Fruit fly (Drosophila melanogaster): ENCODE data around the gene smash.
A peak's percentile ranks its signal among the peaks of the same experiment; 100 is the strongest.

smash gene

dm6 chr3R:4654557-4655273, 4.7 kb upstream of the smash start, which contains the start of gene spartin:
Gene spartin, plus strand, starts transcription at chr3R:4654800.
- TF ChIP-seq OdsH (GFP tag; optimal IDR thresholded peaks at IDR 0.05) (no peak), net (GFP tag; optimal IDR thresholded peaks at IDR 0.05) (peak; percentile 43), CG31627 (GFP tag; optimal IDR thresholded peaks at IDR 0.05) (peak; percentile 47), CG10669 (GFP tag; optimal IDR thresholded peaks at IDR 0.05) (no peak), spab (GFP tag; optimal IDR thresholded peaks at IDR 0.05) (no peak), CG6808 (GFP tag; optimal IDR thresholded peaks at IDR 0.05) (peak; percentile 19), Smox (GFP tag; optimal IDR thresholded peaks at IDR 0.05) (no peak), topi (GFP tag; optimal IDR thresholded peaks at IDR 0.05) (no peak), eg (GFP tag; IDR thresholded peaks at IDR 0.05) (no peak), Sox102F (GFP tag; optimal IDR thresholded peaks at IDR 0.05) (no peak), cyc (GFP tag; optimal IDR thresholded peaks at IDR 0.05) (peak; percentile 4), CG6792 (GFP tag; optimal IDR thresholded peaks at IDR 0.05) (peak; percentile 8), Ets96B (tag; optimal IDR thresholded peaks at IDR 0.05) (no peak), Gug (GFP tag; IDR thresholded peaks at IDR 0.05) (no peak), CG32006 (GFP tag; optimal IDR thresholded peaks at IDR 0.05) (no peak), fd59A (GFP tag; optimal IDR thresholded peaks at IDR 0.05) (no peak), CG10631 (GFP tag; optimal IDR thresholded peaks at IDR 0.05) (no peak), CG11762 (GFP tag; optimal IDR thresholded peaks at IDR 0.05; ENCODE audit: insufficient read depth) (no peak), Met (GFP tag; optimal IDR thresholded peaks at IDR 0.05) (peak; percentile 47), Blimp-1 (GFP tag; optimal IDR thresholded peaks at IDR 0.05) (peak; percentile 12), lz (GFP tag; optimal IDR thresholded peaks at IDR 0.05) (peak; percentile 34), Eip93F (GFP tag; optimal IDR thresholded peaks at IDR 0.05) (peak; percentile 13), CG3032 (tag; optimal IDR thresholded peaks at IDR 0.05) (no peak), achi (GFP tag; optimal IDR thresholded peaks at IDR 0.05) (peak; percentile 25), pdm3 (GFP tag; optimal IDR thresholded peaks at IDR 0.05) (no peak), CG8119 (GFP tag; IDR thresholded peaks at IDR 0.05) (no peak), CG11902 (GFP tag; optimal IDR thresholded peaks at IDR 0.05) (no peak), dsx (GFP tag; optimal IDR thresholded peaks at IDR 0.05; ENCODE audit: poor library complexity, severe bottlenecking) (no peak), CG6163 (GFP tag; IDR thresholded peaks at IDR 0.05) (no peak), Hr38 (GFP tag; optimal IDR thresholded peaks at IDR 0.05) (no peak), salr (GFP tag; optimal IDR thresholded peaks at IDR 0.05) (no peak), vri (GFP tag; optimal IDR thresholded peaks at IDR 0.05) (no peak), CG15336 (GFP tag; IDR thresholded peaks at IDR 0.05) (no peak), Hr39 (GFP tag; optimal IDR thresholded peaks at IDR 0.05) (no peak), fd85E (GFP tag; optimal IDR thresholded peaks at IDR 0.05) (no peak), CG6276 (GFP tag; optimal IDR thresholded peaks at IDR 0.05) (no peak), CG9139 (GFP tag; optimal IDR thresholded peaks at IDR 0.05) (no peak), Sox15 (GFP tag; optimal IDR thresholded peaks at IDR 0.05) (no peak), CG7368 (GFP tag; optimal IDR thresholded peaks at IDR 0.05) (no peak), Lpt (GFP tag; optimal IDR thresholded peaks at IDR 0.05) (no peak), CG3919 (GFP tag; optimal IDR thresholded peaks at IDR 0.05) (no peak), dac (GFP tag; optimal IDR thresholded peaks at IDR 0.05) (peak; percentile 6), CG34406 (GFP tag; optimal IDR thresholded peaks at IDR 0.05) (no peak), Ets21C (GFP tag; optimal IDR thresholded peaks at IDR 0.05) (no peak), Eip75B (GFP tag; optimal IDR thresholded peaks at IDR 0.05) (peak; percentile 20), Sox14 (GFP tag; optimal IDR thresholded peaks at IDR 0.05) (peak; percentile 62), ss (GFP tag; optimal IDR thresholded peaks at IDR 0.05) (no peak), fkh (GFP tag; optimal IDR thresholded peaks at IDR 0.05) (no peak), CG1621 (tag; optimal IDR thresholded peaks at IDR 0.05) (no peak), CG16779 (tag; optimal IDR thresholded peaks at IDR 0.05) (no peak), Eip78C (GFP tag) (peak; percentile 76), svp (GFP tag) (no peak)
